Worm (Caenorhabditis elegans) whole organism, L4 larva: ENCODE measurements around the gene scl-17.
A peak's percentile ranks its signal among the peaks of the same experiment; 100 is the strongest.

Experiments used
- T20F7.1 ChIP-seq: fragments of 200-800 bp; sonication (Bioruptor generic); optimal IDR thresholded peaks from 2 replicates; lab custom pipeline; 2018; ENCODE audit warnings: mild to moderate bottlenecking, missing genetic modification characterization, missing compliant biosample characterization
- aha-1 ChIP-seq: fragments of 150-350 bp; peaks from one replicate; lab custom pipeline; 2014; ENCODE audit warnings: missing biosample characterization, missing genetic modification characterization
- ceh-32 ChIP-seq: sonication (generic microtip); optimal IDR thresholded peaks from 2 replicates; lab custom pipeline; 2016; ENCODE audit warnings: mild to moderate bottlenecking, missing genetic modification characterization, missing compliant biosample characterization; ENCODE audit not compliant: poor library complexity
- fos-1 ChIP-seq: fragments of 150-350 bp; optimal IDR thresholded peaks from 2 replicates; lab custom pipeline; 2014; ENCODE audit warnings: missing biosample characterization, missing genetic modification characterization
- nhr-28 ChIP-seq: fragments of 150-350 bp; optimal IDR thresholded peaks from 2 replicates; lab custom pipeline; 2014; ENCODE audit warnings: missing biosample characterization, missing genetic modification characterization
- nhr-41 ChIP-seq: fragments of 200-800 bp; sonication (Bioruptor generic); IDR thresholded peaks from 2 replicates; pipeline ENCODE4 v1.3.6; 2022; ENCODE audit warnings: missing genetic modification reagents, missing genetic modification characterization, missing compliant biosample characterization
- pha-4 ChIP-seq, 2 experiments: fragments of 150-350 bp in 1 of 2; fragments of 200-800 bp in 1 of 2; sonication (Bioruptor generic) in 1 of 2; IDR thresholded peaks in 1 of 2; optimal IDR thresholded peaks in 1 of 2; 2 replicates each; pipeline versions ENCODE4 v1.3.6 to Lab custom; 2014 to 2022; ENCODE audit warnings: missing genetic modification characterization in 2 of 2, missing genetic modification reagents in 2 of 2, missing biosample characterization in 1 of 2, missing compliant biosample characterization in 1 of 2
- php-3 ChIP-seq: fragments of 200-800 bp; sonication (Bioruptor generic); IDR thresholded peaks from 2 replicates; pipeline ENCODE4 v1.3.6; 2022; ENCODE audit warnings: missing genetic modification reagents, missing genetic modification characterization, missing compliant biosample characterization
- zag-1 ChIP-seq: fragments of 150-350 bp; optimal IDR thresholded peaks from 2 replicates; lab custom pipeline; 2014; ENCODE audit warnings: missing biosample characterization, missing genetic modification characterization
- zfp-2 ChIP-seq: sonication (generic microtip); optimal IDR thresholded peaks from 2 replicates; lab custom pipeline; 2016; ENCODE audit warnings: mild to moderate bottlenecking, missing genetic modification characterization, missing compliant biosample characterization
- zip-11 ChIP-seq: fragments of 200-800 bp; sonication (Bioruptor generic); IDR thresholded peaks from 2 replicates; pipeline ENCODE4 v1.3.6; 2022; ENCODE audit warnings: missing genetic modification characterization, missing compliant biosample characterization

scl-17 gene

ce11 chrII:1482419-1482818 is 37.4 kb downstream of the scl-17 start:
- TF ChIP-seq T20F7.1 (GFP tag; lab: Kevin White, UChicago) (no peak), nhr-41 (GFP tag; lab: Robert Waterston, UW) (no peak), zip-11 (GFP tag; lab: Robert Waterston, UW) (no peak), php-3 (GFP tag; lab: Robert Waterston, UW) (no peak), zfp-2 (tag; lab: Kevin White, UChicago) (no peak), fos-1 (tag; lab: Kevin White, UChicago) (no peak), ceh-32 (tag; lab: Kevin White, UChicago) (no peak), pha-4 (GFP tag; IDR thresholded peaks at IDR 0.05; lab: Robert Waterston, UW) (no peak), pha-4 (tag; optimal IDR thresholded peaks at IDR 0.05; lab: Kevin White, UChicago) (no peak), nhr-28 (no peak)

ce11 chrII:1490813-1491212 is 45.8 kb downstream of the scl-17 start:
- TF ChIP-seq aha-1 (tag; lab: Kevin White, UChicago): peak; percentile 90
- TF ChIP-seq zag-1: no peak
- TF ChIP-seq, all 104 proteins: peak for 1
